Worm (Caenorhabditis elegans): Measurements from ENCODE around the gene cnb-1.

Gene cnb-1

DNA sequence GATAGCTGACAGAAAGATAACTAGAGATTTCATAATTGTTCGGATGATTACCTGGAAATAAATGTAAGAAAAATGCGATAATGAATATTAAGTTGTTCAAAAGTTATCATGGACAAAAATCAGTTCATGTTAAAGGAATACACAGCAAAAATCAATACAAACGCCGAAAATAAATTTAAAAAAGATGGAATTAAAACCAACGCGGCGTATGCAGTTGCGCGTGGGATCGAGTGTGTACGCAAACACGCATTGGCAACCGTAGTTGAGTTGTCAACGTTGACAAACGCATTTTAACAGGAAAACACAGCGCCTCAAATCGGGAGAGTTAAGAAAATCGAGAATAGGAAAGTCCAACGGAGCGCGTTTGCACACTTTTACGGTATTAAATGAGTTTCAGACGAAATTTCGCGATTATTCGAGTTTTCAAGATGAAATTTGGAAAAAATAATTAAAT is 48.6 kb upstream of the cnb-1 start, which contains the start of gene tmed-10:
Gene tmed-10, minus strand, starts transcription at position 51 of the 454 bp plus-strand sequence.
- TF ChIP-seq pha-4 (tag; optimal IDR thresholded peaks at IDR 0.05) (peak; percentile 82), unc-39 (tag; optimal IDR thresholded peaks at IDR 0.05) (no peak), mml-1 (tag; optimal IDR thresholded peaks at IDR 0.05) (no peak), snpc-4 (tag; optimal IDR thresholded peaks at IDR 0.05) (peak; percentile 69), nhr-237 (tag; optimal IDR thresholded peaks at IDR 0.05) (no peak), jun-1 (tag; optimal IDR thresholded peaks at IDR 0.05) (no peak), hmg-11 (tag; optimal IDR thresholded peaks at IDR 0.05) (peak; percentile 34), zag-1 (tag; optimal IDR thresholded peaks at IDR 0.05) (no peak), lin-39 (tag; optimal IDR thresholded peaks at IDR 0.05) (peak; percentile 64), nhr-25 (tag; optimal IDR thresholded peaks at IDR 0.05) (peak; percentile 57), pqm-1 (tag; optimal IDR thresholded peaks at IDR 0.05) (no peak), nhr-77 (tag; optimal IDR thresholded peaks at IDR 0.05) (no peak), nfya-1 (tag; optimal IDR thresholded peaks at IDR 0.05; ENCODE audit: insufficient read depth) (peak; percentile 72), tbx-2 (tag; optimal IDR thresholded peaks at IDR 0.05) (no peak), nhr-76 (tag; optimal IDR thresholded peaks at IDR 0.05) (no peak), lin-15B (tag; optimal IDR thresholded peaks at IDR 0.05) (peak; percentile 80), unc-62 (GFP tag; optimal IDR thresholded peaks at IDR 0.05) (no peak), elt-1 (tag; optimal IDR thresholded peaks at IDR 0.05) (no peak), nhr-23 (tag; optimal IDR thresholded peaks at IDR 0.05) (peak; percentile 36), aly-2 (tag; optimal IDR thresholded peaks at IDR 0.05) (no peak), ztf-11 (tag; optimal IDR thresholded peaks at IDR 0.05) (no peak), fkh-10 (GFP tag; optimal IDR thresholded peaks at IDR 0.05) (no peak), skn-1 (tag; optimal IDR thresholded peaks at IDR 0.05) (no peak), nhr-67 (tag; optimal IDR thresholded peaks at IDR 0.05) (no peak), ceh-9 (tag; optimal IDR thresholded peaks at IDR 0.05) (no peak), egl-5 (tag; optimal IDR thresholded peaks at IDR 0.05) (peak; percentile 3), fos-1 (tag; optimal IDR thresholded peaks at IDR 0.05) (no peak), elt-2 (tag; optimal IDR thresholded peaks at IDR 0.05) (peak; percentile 50), elt-3 (tag; optimal IDR thresholded peaks at IDR 0.05) (no peak)

DNA sequence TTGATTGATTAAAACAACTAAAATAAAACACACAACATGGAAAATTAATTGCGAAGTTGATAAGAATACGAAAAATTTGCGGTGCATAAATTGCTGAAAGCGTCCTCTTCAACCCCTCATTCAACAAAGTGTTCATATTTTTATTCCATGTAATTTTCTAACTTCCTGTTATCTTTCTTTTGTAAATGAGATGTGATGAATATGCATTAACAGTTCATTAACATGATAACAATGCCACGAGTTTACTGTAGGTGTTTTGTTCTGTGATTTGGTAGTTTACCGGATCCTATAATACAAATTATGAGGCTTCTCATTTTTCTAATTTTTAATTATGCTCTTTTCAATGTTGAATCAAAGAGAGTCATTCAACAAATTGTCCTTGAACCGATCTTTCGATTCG is 46.4 kb upstream of the cnb-1 start, which contains the start of gene F47G9.6:
Gene F47G9.6, plus strand, starts transcription at position 301 of the 400 bp plus-strand sequence.
- no peak for TF ChIP-seq lsy-12 (tag; optimal IDR thresholded peaks at IDR 0.05)
- no peak for TF ChIP-seq tbx-2 (tag; optimal IDR thresholded peaks at IDR 0.05)
- TF ChIP-seq fos-1 (tag; optimal IDR thresholded peaks at IDR 0.05) = no peak
- TF ChIP-seq nhr-28 (tag; optimal IDR thresholded peaks at IDR 0.05) = no peak
- TF ChIP-seq snpc-4 (tag; optimal IDR thresholded peaks at IDR 0.05) = no peak

- TF ChIP-seq pha-4 (tag; optimal IDR thresholded peaks at IDR 0.05) = no peak
- no peak for TF ChIP-seq snpc-4 (tag; optimal IDR thresholded peaks at IDR 0.05)
- no peak for TF ChIP-seq egl-5 (tag; optimal IDR thresholded peaks at IDR 0.05)
- TF ChIP-seq hmg-11 (tag; optimal IDR thresholded peaks at IDR 0.05) = no peak
- no peak for TF ChIP-seq nhr-67 (tag; optimal IDR thresholded peaks at IDR 0.05)
- TF ChIP-seq ztf-4 (tag; optimal IDR thresholded peaks at IDR 0.05) = no peak
- no peak for TF ChIP-seq fos-1 (tag; optimal IDR thresholded peaks at IDR 0.05)
- TF ChIP-seq lin-15B (tag; optimal IDR thresholded peaks at IDR 0.05) = no peak
- TF ChIP-seq nhr-23 (tag; optimal IDR thresholded peaks at IDR 0.05) = no peak
- TF ChIP-seq nhr-76 (tag; optimal IDR thresholded peaks at IDR 0.05) = no peak
- TF ChIP-seq jun-1 (tag; optimal IDR thresholded peaks at IDR 0.05) = no peak
- TF ChIP-seq sea-2 (GFP tag; optimal IDR thresholded peaks at IDR 0.05) = no peak
- no peak for TF ChIP-seq unc-62 (GFP tag; optimal IDR thresholded peaks at IDR 0.05)
- TF ChIP-seq pqm-1 (tag; optimal IDR thresholded peaks at IDR 0.05) = no peak
Observed at ce11 chrV:11334193-11334592, 41.3 kb upstream of the cnb-1 start, which contains the start of gene T02E9.6. Gene T02E9.6, minus strand, starts transcription at chrV:11334293.

- no peak for TF ChIP-seq skn-1 (tag; optimal IDR thresholded peaks at IDR 0.05)
- no peak for TF ChIP-seq jun-1 (tag; optimal IDR thresholded peaks at IDR 0.05)
- TF ChIP-seq fkh-10 (GFP tag; optimal IDR thresholded peaks at IDR 0.05) = no peak
- no peak for TF ChIP-seq nhr-23 (tag; optimal IDR thresholded peaks at IDR 0.05)
- no peak for TF ChIP-seq lin-15B (tag; optimal IDR thresholded peaks at IDR 0.05)
- no peak for TF ChIP-seq nhr-67 (tag; optimal IDR thresholded peaks at IDR 0.05)
Observed at ce11 chrV:11335757-11336418, 39.7 kb upstream of the cnb-1 start.

Measured in whole organism, L3 larva.